Fruit fly (Drosophila melanogaster) whole organism, wandering third instar larva: ENCODE measurements around the gene CG34447.
A peak's percentile ranks its signal among the peaks of the same experiment; 100 is the strongest.

Source experiments
- CrebA ChIP-seq: fragments of 200-800 bp; sonication (Bioruptor generic); optimal IDR thresholded peaks from 2 replicates; lab custom pipeline; 2016; ENCODE audit warnings: missing biosample characterization, mild to moderate bottlenecking, missing genetic modification characterization, borderline replicate concordance
- Dfd ChIP-seq: fragments of >200 bp; optimal IDR thresholded peaks from 2 replicates; lab custom pipeline; 2017; ENCODE audit warnings: missing biosample characterization, missing genetic modification characterization
- GATAd ChIP-seq: sonication (Bioruptor generic); optimal IDR thresholded peaks from 2 replicates; lab custom pipeline; 2016; ENCODE audit warnings: missing biosample characterization, missing genetic modification characterization
- Hnf4 ChIP-seq: fragments of 200-800 bp; sonication (Bioruptor generic); optimal IDR thresholded peaks from 2 replicates; lab custom pipeline; 2016; ENCODE audit warnings: missing biosample characterization, mild to moderate bottlenecking, missing genetic modification characterization
- Hr78 ChIP-seq: fragments of >200 bp; optimal IDR thresholded peaks from 2 replicates; lab custom pipeline; 2017; ENCODE audit warnings: missing biosample characterization, missing genetic modification characterization
- N ChIP-seq: fragments of >200 bp; optimal IDR thresholded peaks from 2 replicates; lab custom pipeline; 2018; ENCODE audit warnings: missing biosample characterization, missing external identifiers, missing genetic modification characterization
- OdsH ChIP-seq: fragments of 200-800 bp; sonication (Bioruptor generic); optimal IDR thresholded peaks from 2 replicates; lab custom pipeline; 2016; ENCODE audit warnings: missing biosample characterization, mild to moderate bottlenecking, missing genetic modification characterization
- br ChIP-seq: fragments of 200-800 bp; sonication (Bioruptor generic); optimal IDR thresholded peaks from 2 replicates; lab custom pipeline; 2016; ENCODE audit warnings: missing biosample characterization, missing genetic modification characterization
- fru ChIP-seq: fragments of 200-800 bp; sonication (Bioruptor generic); optimal IDR thresholded peaks from 3 replicates; lab custom pipeline; 2016; ENCODE audit warnings: missing biosample characterization, mild to moderate bottlenecking, missing genetic modification characterization
- jim ChIP-seq: fragments of 175-275, 200-325 bp; sonication (Bioruptor generic); optimal IDR thresholded peaks from 2 replicates; lab custom pipeline; 2016; ENCODE audit warnings: missing biosample characterization, mild to moderate bottlenecking, missing genetic modification characterization
- lola ChIP-seq: fragments of >200 bp; optimal IDR thresholded peaks from 2 replicates; lab custom pipeline; 2017; ENCODE audit warnings: missing biosample characterization, missing genetic modification characterization
- psq ChIP-seq: fragments of 200-800 bp; sonication (Bioruptor generic); optimal IDR thresholded peaks from 3 replicates; lab custom pipeline; 2017; ENCODE audit warnings: missing biosample characterization, mild to moderate bottlenecking, missing genetic modification characterization, moderate library complexity
- tai ChIP-seq: sonication (Bioruptor generic); optimal IDR thresholded peaks from 2 replicates; lab custom pipeline; 2016; ENCODE audit warnings: missing biosample characterization, missing genetic modification characterization
- usp ChIP-seq: fragments of >200 bp; optimal IDR thresholded peaks from 2 replicates; lab custom pipeline; 2017; ENCODE audit warnings: missing biosample characterization, missing genetic modification characterization

dm6 chr2L:2467722-2468372, 48.0 kb upstream of the CG34447 start:
- TF ChIP-seq br (GFP tag; lab: Kevin White, UChicago) (no peak), OdsH (GFP tag; lab: Kevin White, UChicago) (peak; percentile 13), Dfd (no peak), CrebA (GFP tag; lab: Kevin White, UChicago) (no peak), N (no peak), fru (no peak), Hr78 (GFP tag; lab: Kevin White, UChicago) (no peak), lola (no peak), Hnf4 (peak; percentile 6), usp (GFP tag; lab: Kevin White, UChicago) (no peak), GATAd (no peak), jim (GFP tag; lab: Kevin White, UChicago) (no peak), tai (GFP tag; lab: Kevin White, UChicago) (no peak), psq (GFP tag; lab: Kevin White, UChicago) (peak; percentile 38)
